Worm (Caenorhabditis elegans) whole organism, L4 larva: ENCODE measurements around the gene T25B2.1.

Experiments used
- F10B5.3 ChIP-seq: sonication (generic microtip); optimal IDR thresholded peaks from 2 replicates; lab custom pipeline; 2016; ENCODE audit warnings: mild to moderate bottlenecking, missing genetic modification characterization, missing compliant biosample characterization
- F49E8.2 ChIP-seq: sonication (generic microtip); optimal IDR thresholded peaks from 2 replicates; lab custom pipeline; 2016; ENCODE audit warnings: missing compliant biosample characterization, mild to moderate bottlenecking, missing genetic modification characterization, borderline replicate concordance
- R02D3.7 ChIP-seq: fragments of 150-350 bp; sonication (generic microtip); optimal IDR thresholded peaks from 3 replicates; lab custom pipeline; 2014; ENCODE audit warnings: missing biosample characterization, missing genetic modification characterization
- T20F7.1 ChIP-seq: fragments of 200-800 bp; sonication (Bioruptor generic); optimal IDR thresholded peaks from 2 replicates; lab custom pipeline; 2018; ENCODE audit warnings: mild to moderate bottlenecking, missing genetic modification characterization, missing compliant biosample characterization
- T26A8.4 ChIP-seq: fragments of 200-800 bp; sonication (Bioruptor generic); IDR thresholded peaks from 2 replicates; pipeline ENCODE4 v1.3.6; 2022; ENCODE audit warnings: missing genetic modification characterization, missing compliant biosample characterization
- ZK546.5 ChIP-seq, 2 experiments: sonication (generic microtip); optimal IDR thresholded peaks; 2 replicates each; lab custom pipeline; 2017; ENCODE audit warnings: missing biosample characterization in 2 of 2, missing genetic modification characterization in 2 of 2
- aha-1 ChIP-seq: fragments of 150-350 bp; peaks from one replicate; lab custom pipeline; 2014; ENCODE audit warnings: missing biosample characterization, missing genetic modification characterization
- ama-1 ChIP-seq: fragments of 150-350 bp; optimal IDR thresholded peaks from 2 replicates; lab custom pipeline; 2014; ENCODE audit warnings: inconsistent platforms, mixed read lengths
- ceh-20 ChIP-seq: fragments of 200-800 bp; sonication (Bioruptor generic); IDR thresholded peaks from 2 replicates; pipeline ENCODE4 v1.3.6; 2022; ENCODE audit warnings: missing genetic modification reagents, missing genetic modification characterization, missing compliant biosample characterization
- daf-16 ChIP-seq, 3 experiments: sonication (generic microtip); optimal IDR thresholded peaks; 2 replicates each; lab custom pipeline; 2016 to 2017; ENCODE audit warnings: missing genetic modification characterization in 3 of 3, missing genetic modification reagents in 3 of 3, mild to moderate bottlenecking in 2 of 3, missing compliant biosample characterization in 2 of 3, missing biosample characterization in 1 of 3, moderate library complexity in 1 of 3
- dmd-6 ChIP-seq: fragments of 200-800 bp; sonication (Bioruptor generic); IDR thresholded peaks from 2 replicates; pipeline ENCODE4 v1.3.6; 2022; ENCODE audit warnings: missing genetic modification reagents, missing genetic modification characterization, missing compliant biosample characterization
- dve-1 ChIP-seq: sonication (generic microtip); optimal IDR thresholded peaks from 2 replicates; lab custom pipeline; 2017; ENCODE audit warnings: antibody characterized with exemption, mild to moderate bottlenecking, missing genetic modification characterization, missing compliant biosample characterization; ENCODE audit not compliant: insufficient read depth
- gei-8 ChIP-seq: fragments of 200-800 bp; sonication (Bioruptor generic); optimal IDR thresholded peaks from 2 replicates; lab custom pipeline; 2018; ENCODE audit warnings: mild to moderate bottlenecking, missing genetic modification characterization, missing compliant biosample characterization
- hif-1 ChIP-seq, 2 experiments: sonication (generic microtip); optimal IDR thresholded peaks; 2 replicates each; lab custom pipeline; 2016 to 2017; ENCODE audit warnings: missing compliant biosample characterization in 2 of 2, missing genetic modification characterization in 2 of 2, missing genetic modification reagents in 2 of 2, missing genotype in 2 of 2, mild to moderate bottlenecking in 1 of 2
- hlh-11 ChIP-seq: fragments of 200-800 bp; sonication (Bioruptor generic); optimal IDR thresholded peaks from 2 replicates; lab custom pipeline; 2018; ENCODE audit warnings: mild to moderate bottlenecking, missing genetic modification characterization, missing compliant biosample characterization
- hlh-30 ChIP-seq: sonication (generic microtip); optimal IDR thresholded peaks from 2 replicates; lab custom pipeline; 2017; ENCODE audit warnings: antibody characterized with exemption, mild to moderate bottlenecking, missing genetic modification characterization, missing compliant biosample characterization; ENCODE audit not compliant: insufficient read depth
- lim-7 ChIP-seq: fragments of 200-800 bp; sonication (Bioruptor generic); IDR thresholded peaks from 2 replicates; pipeline ENCODE4 v1.3.6; 2022; ENCODE audit warnings: missing genetic modification characterization, missing compliant biosample characterization
- lin-13 ChIP-seq: fragments of 150-350 bp; optimal IDR thresholded peaks from 2 replicates; lab custom pipeline; 2014; ENCODE audit warnings: missing biosample characterization, missing genetic modification reagents, missing genetic modification characterization
- lin-39 ChIP-seq: fragments of 150-350 bp; optimal IDR thresholded peaks from 2 replicates; lab custom pipeline; 2014; ENCODE audit warnings: missing biosample characterization, missing genetic modification reagents, missing genetic modification characterization
- lsy-2 ChIP-seq, 2 experiments: fragments of 150-350 bp in 1 of 2; sonication (generic microtip) in 1 of 2; optimal IDR thresholded peaks; 2 replicates each; lab custom pipeline; 2014 to 2017; ENCODE audit warnings: missing biosample characterization in 2 of 2, missing genetic modification characterization in 2 of 2
- mdl-1 ChIP-seq, 2 experiments: fragments of 150-350 bp in 1 of 2; sonication (generic microtip) in 1 of 2; optimal IDR thresholded peaks; 2 replicates each; lab custom pipeline; 2014 to 2017; ENCODE audit warnings: missing biosample characterization in 2 of 2, missing genetic modification characterization in 2 of 2
- mep-1 ChIP-seq: fragments of 150-350 bp; sonication (generic microtip); optimal IDR thresholded peaks from 3 replicates; lab custom pipeline; 2014; ENCODE audit warnings: missing biosample characterization, missing genetic modification characterization
- mes-2 ChIP-seq: sonication (generic microtip); optimal IDR thresholded peaks from 2 replicates; lab custom pipeline; 2016; ENCODE audit warnings: missing genotype, mild to moderate bottlenecking, missing genetic modification characterization, missing compliant biosample characterization; ENCODE audit not compliant: poor library complexity, severe bottlenecking
- mxl-3 ChIP-seq: fragments of 200-800 bp; sonication (Bioruptor generic); optimal IDR thresholded peaks from 2 replicates; lab custom pipeline; 2018; ENCODE audit warnings: mild to moderate bottlenecking, missing genetic modification characterization, missing compliant biosample characterization
- nhr-10 ChIP-seq: fragments of 150-350 bp; optimal IDR thresholded peaks from 2 replicates; lab custom pipeline; 2014; ENCODE audit warnings: missing biosample characterization, missing genetic modification characterization
- nhr-11 ChIP-seq: fragments of 150-350 bp; optimal IDR thresholded peaks from 2 replicates; lab custom pipeline; 2014; ENCODE audit warnings: missing biosample characterization, missing genetic modification characterization
- nhr-25 ChIP-seq: sonication (generic microtip); optimal IDR thresholded peaks from 2 replicates; lab custom pipeline; 2017; ENCODE audit warnings: missing genetic modification characterization, mild to moderate bottlenecking, missing compliant biosample characterization, antibody characterized with exemption, moderate library complexity, borderline replicate concordance; ENCODE audit not compliant: insufficient read depth
- nhr-28 ChIP-seq: fragments of 150-350 bp; optimal IDR thresholded peaks from 2 replicates; lab custom pipeline; 2014; ENCODE audit warnings: missing biosample characterization, missing genetic modification characterization
- nhr-41 ChIP-seq: fragments of 200-800 bp; sonication (Bioruptor generic); IDR thresholded peaks from 2 replicates; pipeline ENCODE4 v1.3.6; 2022; ENCODE audit warnings: missing genetic modification reagents, missing genetic modification characterization, missing compliant biosample characterization
- nhr-42 ChIP-seq: fragments of 200-800 bp; sonication (Bioruptor generic); IDR thresholded peaks from 2 replicates; pipeline ENCODE4 v1.3.6; 2022; ENCODE audit warnings: missing genetic modification characterization, missing compliant biosample characterization
- nhr-48 ChIP-seq: sonication (generic microtip); optimal IDR thresholded peaks from 2 replicates; lab custom pipeline; 2016; ENCODE audit warnings: mild to moderate bottlenecking, missing genetic modification characterization, missing compliant biosample characterization
- nhr-77 ChIP-seq: fragments of 150-350 bp; optimal IDR thresholded peaks from 2 replicates; lab custom pipeline; 2014; ENCODE audit warnings: missing biosample characterization, missing genetic modification characterization
- pha-4 ChIP-seq, 2 experiments: fragments of 150-350 bp in 1 of 2; fragments of 200-800 bp in 1 of 2; sonication (Bioruptor generic) in 1 of 2; IDR thresholded peaks in 1 of 2; optimal IDR thresholded peaks in 1 of 2; 2 replicates each; pipeline versions ENCODE4 v1.3.6 to Lab custom; 2014 to 2022; ENCODE audit warnings: missing genetic modification characterization in 2 of 2, missing genetic modification reagents in 2 of 2, missing biosample characterization in 1 of 2, missing compliant biosample characterization in 1 of 2
- php-3 ChIP-seq: fragments of 200-800 bp; sonication (Bioruptor generic); IDR thresholded peaks from 2 replicates; pipeline ENCODE4 v1.3.6; 2022; ENCODE audit warnings: missing genetic modification reagents, missing genetic modification characterization, missing compliant biosample characterization
- skn-1 ChIP-seq: fragments of 150-350 bp; optimal IDR thresholded peaks from 2 replicates; lab custom pipeline; 2014; ENCODE audit warnings: missing biosample characterization, missing genetic modification characterization
- unc-62 ChIP-seq, 3 experiments: fragments of 150-350 bp in 1 of 3; sonication (generic microtip); optimal IDR thresholded peaks in 2 of 3; peaks in 1 of 3; 1 replicate in 1 of 3; 2 replicates in 2 of 3; lab custom pipeline; 2014 to 2017; ENCODE audit warnings: missing biosample characterization in 3 of 3, missing genetic modification characterization in 3 of 3, missing genetic modification reagents in 3 of 3, missing genotype in 1 of 3
- vab-7 ChIP-seq: fragments of 200-800 bp; sonication (Bioruptor generic); IDR thresholded peaks from 2 replicates; pipeline ENCODE4 v1.3.6; 2022; ENCODE audit warnings: missing genetic modification reagents, missing genetic modification characterization, missing compliant biosample characterization

The T25B2.1 gene

DNA sequence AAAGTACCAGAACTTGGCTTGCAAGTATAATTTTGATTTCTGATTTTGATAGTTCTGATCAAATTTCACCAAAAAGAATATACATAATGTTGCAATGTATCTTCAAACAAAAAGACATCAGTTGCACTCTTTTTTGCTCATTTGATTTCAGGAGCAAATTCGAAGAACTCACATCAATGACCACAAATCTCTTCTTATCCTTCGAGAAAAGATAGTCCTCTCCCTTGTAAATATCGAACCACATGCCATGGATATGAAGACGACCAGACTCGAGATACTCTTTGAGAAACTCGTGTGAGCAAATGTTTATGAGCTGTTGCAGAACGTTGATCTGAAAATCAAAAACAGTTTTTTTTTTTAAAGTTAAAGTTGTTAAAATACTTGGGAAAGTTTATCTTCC, 29.1 kb downstream of the T25B2.1 start:
- TF ChIP-seq R02D3.7 (tag; lab: Kevin White, UChicago): no peak
- no peak for TF ChIP-seq mep-1
- no peak for TF ChIP-seq aha-1
- no peak for TF ChIP-seq skn-1 (tag; lab: Kevin White, UChicago)
- TF ChIP-seq F10B5.3 (tag; lab: Kevin White, UChicago): no peak
- no peak for TF ChIP-seq nhr-10 (tag; lab: Kevin White, UChicago)
- no peak for TF ChIP-seq php-3 (GFP tag; lab: Robert Waterston, UW)
- TF ChIP-seq daf-16 (GFP tag; optimal IDR thresholded peaks at IDR 0.05; lab: Kevin White, UChicago): peak in 1 of 2 experiments; percentile 23
- TF ChIP-seq daf-16 (tag; optimal IDR thresholded peaks at IDR 0.05; lab: Kevin White, UChicago): no peak
- TF ChIP-seq nhr-11 (tag; lab: Kevin White, UChicago): peak; percentile 1
- no peak for TF ChIP-seq nhr-42 (GFP tag; lab: Robert Waterston, UW)
- TF ChIP-seq mes-2: no peak
- TF ChIP-seq F49E8.2 (tag; lab: Kevin White, UChicago): no peak
- TF ChIP-seq ceh-20 (GFP tag; lab: Robert Waterston, UW): no peak
- TF ChIP-seq lsy-2 (tag; optimal IDR thresholded peaks at IDR 0.05; lab: Kevin White, UChicago): no peak

DNA sequence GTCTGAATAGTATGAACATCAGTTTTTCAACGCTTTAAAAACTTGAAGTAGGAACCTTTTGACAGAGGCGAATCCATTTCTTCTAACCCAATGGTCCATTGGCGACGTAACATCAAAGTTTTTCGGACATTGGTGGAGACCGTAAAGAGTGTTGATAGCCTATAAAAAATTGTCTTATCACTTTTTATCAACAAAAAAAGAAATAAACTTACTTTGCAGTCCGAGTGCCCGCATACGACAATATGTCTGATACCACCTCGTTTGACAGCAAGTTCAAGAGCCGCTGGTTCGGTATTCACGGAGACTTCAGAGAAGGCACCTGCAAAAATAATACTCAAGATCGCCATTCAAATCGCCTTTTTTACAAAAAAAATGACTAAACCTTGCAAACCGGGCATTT, 29.6 kb downstream of the T25B2.1 start:
- no peak for TF ChIP-seq lin-13 (GFP tag; lab: Kevin White, UChicago)
- TF ChIP-seq dmd-6 (GFP tag; lab: Robert Waterston, UW): peak; percentile 22; the same call in 1 of the 2 replicates
- no peak for TF ChIP-seq daf-16 (GFP tag; optimal IDR thresholded peaks at IDR 0.05; lab: Kevin White, UChicago)
- peak; percentile 41 for TF ChIP-seq daf-16 (tag; optimal IDR thresholded peaks at IDR 0.05; lab: Kevin White, UChicago)
- TF ChIP-seq php-3 (GFP tag; lab: Robert Waterston, UW): peak; percentile 60; the same call in 1 of the 2 replicates
- peak; percentile 60 for TF ChIP-seq aha-1

DNA sequence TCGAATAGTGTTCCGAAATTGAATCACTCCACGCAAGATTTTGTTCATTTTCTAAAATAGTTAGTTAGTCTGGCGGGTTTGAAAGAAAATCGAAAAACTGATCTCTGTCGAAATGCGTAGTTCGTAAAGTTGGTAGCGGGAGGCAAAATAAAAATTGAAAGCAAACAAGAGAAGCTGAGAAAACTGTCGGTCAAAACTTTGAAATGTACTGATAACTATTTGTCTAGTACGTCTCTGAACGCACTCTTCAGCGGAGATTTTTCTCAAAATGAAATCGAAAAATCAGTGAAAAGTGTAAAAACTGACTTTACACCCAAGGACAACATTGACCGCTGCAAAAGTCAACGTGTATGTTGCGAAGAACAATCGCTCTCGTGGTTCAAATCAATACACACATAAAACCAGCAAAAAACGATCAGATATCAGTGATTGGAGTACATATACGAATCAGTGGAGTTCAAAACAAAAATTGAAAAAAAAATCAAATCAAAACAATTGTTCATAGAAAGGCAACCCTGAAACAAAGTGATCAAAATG, 31.0 kb downstream of the T25B2.1 start, which contains the start of gene bca-1:
Gene bca-1 (minus strand): TSS at position 51 of the 537 bp plus-strand sequence.
- TF ChIP-seq nhr-41 (no peak), nhr-28 (tag; lab: Kevin White, UChicago) (peak; percentile 68), unc-62 (GFP tag; optimal IDR thresholded peaks at IDR 0.05 in 1 of 2; lab: Kevin White, UChicago) (peak in 1 of 2 experiments; percentile 92), unc-62 (tag; optimal IDR thresholded peaks at IDR 0.05; lab: Kevin White, UChicago) (no peak), hlh-30 (tag; lab: Kevin White, UChicago) (peak; percentile 84), lim-7 (GFP tag; lab: Robert Waterston, UW) (no peak), lsy-2 (tag; optimal IDR thresholded peaks at IDR 0.05; lab: Kevin White, UChicago) (peak in 1 of 2 experiments; percentile 40), mep-1 (peak; percentile 59), hlh-11 (tag; lab: Kevin White, UChicago) (peak; percentile 65), lin-39 (no peak), daf-16 (GFP tag; optimal IDR thresholded peaks at IDR 0.05; lab: Kevin White, UChicago) (peak in 1 of 2 experiments; percentile 22), daf-16 (tag; optimal IDR thresholded peaks at IDR 0.05; lab: Kevin White, UChicago) (peak; percentile 53), aha-1 (peak; percentile 77), nhr-48 (peak; percentile 46), gei-8 (GFP tag; lab: Kevin White, UChicago) (no peak), dmd-6 (GFP tag; lab: Robert Waterston, UW) (peak; percentile 70), nhr-10 (tag; lab: Kevin White, UChicago) (peak; percentile 64), ama-1 (lab: Kevin White, UChicago) (peak; percentile 37), nhr-25 (tag; lab: Kevin White, UChicago) (peak; percentile 14), T26A8.4 (GFP tag; lab: Robert Waterston, UW) (no peak), dve-1 (peak; percentile 63), pha-4 (GFP tag; IDR thresholded peaks at IDR 0.05; lab: Robert Waterston, UW) (no peak), pha-4 (tag; optimal IDR thresholded peaks at IDR 0.05; lab: Kevin White, UChicago) (peak; percentile 5), mdl-1 (tag; optimal IDR thresholded peaks at IDR 0.05; lab: Kevin White, UChicago) (peak in 1 of 2 experiments; percentile 49), T20F7.1 (GFP tag; lab: Kevin White, UChicago) (no peak), ZK546.5 (tag; optimal IDR thresholded peaks at IDR 0.05; lab: Kevin White, UChicago) (no peak), nhr-11 (tag; lab: Kevin White, UChicago) (peak; percentile 35), vab-7 (no peak), hif-1 (tag; optimal IDR thresholded peaks at IDR 0.05; lab: Kevin White, UChicago) (peak in 1 of 2 experiments; percentile 24), nhr-77 (peak; percentile 6), mxl-3 (peak; percentile 37)
